Worm (Caenorhabditis elegans): ENCODE measurements around the gene dop-5.

ce11 chrV:11392020-11392419, 26.0 kb upstream of the dop-5 start, which contains the start of gene nas-16:
- no peak for TF ChIP-seq T22C8.4 (GFP tag; IDR thresholded peaks at IDR 0.05)
- no peak for TF ChIP-seq med-1 (GFP tag; optimal IDR thresholded peaks at IDR 0.05; ENCODE audit: insufficient read depth)
- TF ChIP-seq cog-1 (tag; optimal IDR thresholded peaks at IDR 0.05), result no peak
- TF ChIP-seq ztf-23 (GFP tag; IDR thresholded peaks at IDR 0.05), result no peak
- TF ChIP-seq tab-1 (GFP tag; IDR thresholded peaks at IDR 0.05), result no peak
